Worm (Caenorhabditis elegans) whole organism, late embryonic: ENCODE data around the gene F27D9.12.

Experiments
- ama-1 ChIP-seq: fragments of 150-350 bp; optimal IDR thresholded peaks from 2 replicates; lab custom pipeline; 2014
- ceh-30 ChIP-seq: fragments of 150-350 bp; optimal IDR thresholded peaks from 2 replicates; lab custom pipeline; 2014; ENCODE audit warnings: missing biosample characterization, missing genetic modification characterization
- fkh-10 ChIP-seq: fragments of 150-350 bp; optimal IDR thresholded peaks from 2 replicates; lab custom pipeline; 2014; ENCODE audit warnings: missing biosample characterization, missing genetic modification reagents, missing genetic modification characterization
- hlh-15 ChIP-seq: sonication (generic microtip); optimal IDR thresholded peaks from 2 replicates; lab custom pipeline; 2016; ENCODE audit warnings: missing genetic modification characterization, missing compliant biosample characterization
- pha-4 ChIP-seq: fragments of 150-350 bp; optimal IDR thresholded peaks from 2 replicates; lab custom pipeline; 2018; ENCODE audit warnings: missing biosample characterization, missing genetic modification reagents, missing genetic modification characterization
- sdc-2 ChIP-seq: sonication (generic microtip); optimal IDR thresholded peaks from 2 replicates; lab custom pipeline; 2016; ENCODE audit warnings: missing genotype, missing genetic modification characterization, missing compliant biosample characterization
- unc-3 ChIP-seq, 2 experiments: fragments of 200-800 bp in 1 of 2; sonication (Bioruptor generic) in 1 of 2; sonication (generic microtip) in 1 of 2; conservative IDR thresholded peaks in 1 of 2; optimal IDR thresholded peaks in 1 of 2; 2 replicates each; pipeline versions ENCODE4 v1.3.6 to Lab custom; 2016 to 2022; ENCODE audit warnings: missing compliant biosample characterization in 2 of 2, missing genetic modification characterization in 2 of 2, missing genetic modification reagents in 1 of 2
- unc-55 ChIP-seq: sonication (generic microtip); optimal IDR thresholded peaks from 2 replicates; lab custom pipeline; 2017; ENCODE audit warnings: missing biosample characterization, missing genetic modification reagents, missing genetic modification characterization

DNA sequence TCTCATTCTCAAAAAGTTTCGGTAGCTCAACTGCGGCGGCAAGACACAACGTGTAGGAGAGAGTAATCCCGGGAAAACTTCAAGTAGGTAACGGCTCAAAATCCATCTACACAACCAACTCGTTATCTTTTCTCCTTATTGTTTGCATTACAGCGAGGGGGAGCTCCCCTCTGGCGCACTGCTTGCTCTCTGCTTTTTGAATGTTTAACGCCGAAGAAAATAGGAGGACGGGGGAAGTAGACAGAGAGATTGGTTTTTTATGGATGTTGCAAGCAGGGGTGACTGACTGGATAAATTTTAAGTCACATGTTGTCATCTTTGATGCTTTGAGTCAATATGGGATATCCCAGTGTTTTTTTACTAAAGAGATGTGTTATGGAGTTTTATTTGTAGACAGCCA is 32.8 kb upstream of the F27D9.12 start:
- no peak for TF ChIP-seq unc-3 (GFP tag; conservative IDR thresholded peaks at IDR 0.05; lab: Robert Waterston, UW)
- no peak for TF ChIP-seq unc-3 (tag; optimal IDR thresholded peaks at IDR 0.05; lab: Kevin White, UChicago)
- no peak for TF ChIP-seq hlh-15 (tag; lab: Kevin White, UChicago)
- no peak for TF ChIP-seq ceh-30
- no peak for TF ChIP-seq sdc-2
- no peak for TF ChIP-seq unc-55
- no peak for TF ChIP-seq pha-4 (tag; lab: Kevin White, UChicago)
- TF ChIP-seq fkh-10 (GFP tag; lab: Kevin White, UChicago): no peak
- TF ChIP-seq ama-1 (lab: Kevin White, UChicago): no peak
